Fruit fly (Drosophila melanogaster) S2 (cell line): ENCODE measurements around the gene RhoGAP92B.

Experiments used
- CG8478 ChIP-seq: fragments of >200 bp; optimal IDR thresholded peaks from 2 replicates; lab custom pipeline; 2018
- CTCF ChIP-seq, 2 experiments: fragments of >200 bp; optimal IDR thresholded peaks; 2 replicates each; lab custom pipeline; 2018

- TF ChIP-seq CG8478 (lab: Kevin White, UChicago) (no peak), CTCF (optimal IDR thresholded peaks at IDR 0.05; lab: Kevin White, UChicago) (no peak)
Observed at dm6 chr3R:19877427-19878076, 27.4 kb upstream of the RhoGAP92B start, which contains the start of the genes CG17186 and Arc42.
